Fruit fly (Drosophila melanogaster) whole organism, embryonic: ENCODE data around the gene sesB.

Experiments
- Ada2b ChIP-seq: fragments of 200-800 bp; sonication (Bioruptor generic); IDR thresholded peaks from 2 replicates; pipeline ENCODE4 v1.3.6; 2022; ENCODE audit warnings: missing biosample characterization, missing genetic modification characterization
- Antp ChIP-seq: fragments of 200-800 bp; sonication (Bioruptor generic); optimal IDR thresholded peaks from 3 replicates; lab custom pipeline; 2016; ENCODE audit warnings: missing biosample characterization, missing genetic modification characterization
- BEAF-32 ChIP-seq: fragments of 200-800 bp; sonication (Bioruptor generic); optimal IDR thresholded peaks from 3 replicates; lab custom pipeline; 2017; ENCODE audit warnings: missing biosample characterization, missing genetic modification characterization, mild to moderate bottlenecking, moderate library complexity, missing genetic modification reagents
- CG11560 ChIP-seq: fragments of 200-800 bp; sonication (Bioruptor generic); IDR thresholded peaks from 3 replicates; pipeline ENCODE4 v1.3.6; 2022; ENCODE audit warnings: missing biosample characterization, missing genetic modification characterization
- CG12769 ChIP-seq: fragments of 200-800 bp; sonication (Bioruptor generic); optimal IDR thresholded peaks from 2 replicates; lab custom pipeline; 2019; ENCODE audit warnings: missing biosample characterization, mild to moderate bottlenecking, missing genetic modification characterization, moderate library complexity
- CG13424 ChIP-seq: fragments of 200-800 bp; sonication (Bioruptor generic); optimal IDR thresholded peaks from 2 replicates; lab custom pipeline; 2019; ENCODE audit warnings: missing biosample characterization, mild to moderate bottlenecking, missing genetic modification characterization, moderate library complexity
- CG14710 ChIP-seq: fragments of 200-800 bp; sonication (Bioruptor generic); optimal IDR thresholded peaks from 3 replicates; lab custom pipeline; 2019; ENCODE audit warnings: missing biosample characterization, mild to moderate bottlenecking, missing genetic modification characterization, moderate library complexity
- CG17186 ChIP-seq: fragments of 200-800 bp; sonication (Bioruptor generic); optimal IDR thresholded peaks from 3 replicates; lab custom pipeline; 2017; ENCODE audit warnings: missing biosample characterization, missing genetic modification reagents, missing genetic modification characterization
- CG17802 ChIP-seq: fragments of 200-800 bp; sonication (Bioruptor generic); optimal IDR thresholded peaks from 2 replicates; lab custom pipeline; 2018; ENCODE audit warnings: missing biosample characterization, mild to moderate bottlenecking, missing genetic modification characterization, moderate library complexity
- CG1792 ChIP-seq: fragments of 200-800 bp; sonication (Bioruptor generic); optimal IDR thresholded peaks from 2 replicates; lab custom pipeline; 2016; ENCODE audit warnings: missing biosample characterization, missing genetic modification characterization
- CG2199 ChIP-seq: fragments of 200-800 bp; sonication (Bioruptor generic); IDR thresholded peaks from 3 replicates; pipeline ENCODE4 v1.3.6; 2022; ENCODE audit warnings: missing biosample characterization, missing genetic modification characterization
- CG2678 ChIP-seq: fragments of 200-800 bp; sonication (Bioruptor generic); optimal IDR thresholded peaks from 3 replicates; lab custom pipeline; 2019; ENCODE audit warnings: missing biosample characterization, mild to moderate bottlenecking, missing genetic modification characterization, moderate library complexity
- CG30020 ChIP-seq: fragments of 200-800 bp; optimal IDR thresholded peaks from 2 replicates; lab custom pipeline; 2019; ENCODE audit warnings: missing biosample characterization, mild to moderate bottlenecking, missing genetic modification characterization, moderate library complexity
- CG34224 ChIP-seq: fragments of 200-800 bp; sonication (Bioruptor generic); IDR thresholded peaks from 3 replicates; pipeline ENCODE4 v1.3.6; 2022; ENCODE audit warnings: missing biosample characterization, missing genetic modification characterization; ENCODE audit not compliant: partially characterized antibody
- CG3726 ChIP-seq: fragments of 200-800 bp; sonication (Bioruptor generic); IDR thresholded peaks from 3 replicates; pipeline ENCODE4, ENCODE4 v1.3.6; 2022; ENCODE audit warnings: missing biosample characterization, missing genetic modification characterization
- CG3838 ChIP-seq: fragments of 200-800 bp; sonication (Bioruptor generic); optimal IDR thresholded peaks from 3 replicates; lab custom pipeline; 2016; ENCODE audit warnings: missing biosample characterization, missing genetic modification characterization
- CG3847 ChIP-seq: fragments of 200-800 bp; sonication (Bioruptor generic); IDR thresholded peaks from 2 replicates; pipeline ENCODE4 v1.3.6; 2022; ENCODE audit warnings: missing biosample characterization, missing genetic modification characterization
- CG4328 ChIP-seq: fragments of 200-800 bp; sonication (Bioruptor generic); optimal IDR thresholded peaks from 3 replicates; lab custom pipeline; 2017; ENCODE audit warnings: missing biosample characterization, missing genetic modification reagents, missing genetic modification characterization
- CG43689 ChIP-seq: fragments of 200-800 bp; sonication (Bioruptor generic); IDR thresholded peaks from 2 replicates; pipeline ENCODE4 v1.3.6; 2022; ENCODE audit warnings: missing biosample characterization, missing genetic modification characterization
- CG4404 ChIP-seq: fragments of 200-800 bp; sonication (Bioruptor generic); IDR thresholded peaks from 2 replicates; pipeline ENCODE4 v1.3.6; 2022; ENCODE audit warnings: missing biosample characterization, missing genetic modification characterization
- CG7839 ChIP-seq: fragments of 200-800 bp; sonication (Bioruptor generic); optimal IDR thresholded peaks from 3 replicates; lab custom pipeline; 2018; ENCODE audit warnings: missing biosample characterization, mild to moderate bottlenecking, missing genetic modification characterization, moderate library complexity
- Deaf1 ChIP-seq: fragments of 200-800 bp; optimal IDR thresholded peaks from 3 replicates; lab custom pipeline; 2019; ENCODE audit warnings: missing biosample characterization, mild to moderate bottlenecking, missing genetic modification characterization, moderate library complexity
- Doc2 ChIP-seq: fragments of 200-800 bp; sonication (Bioruptor generic); IDR thresholded peaks from 2 replicates; pipeline ENCODE4 v1.3.6; 2022; ENCODE audit warnings: missing biosample characterization, missing genetic modification characterization
- ERR ChIP-seq: fragments of 200-800 bp; sonication (Bioruptor generic); optimal IDR thresholded peaks from 2 replicates; lab custom pipeline; 2016; ENCODE audit warnings: missing biosample characterization, missing genetic modification characterization
- HLH4C ChIP-seq: fragments of 200-800 bp; sonication (Bioruptor generic); IDR thresholded peaks from 3 replicates; pipeline ENCODE4 v1.3.6; 2022; ENCODE audit warnings: missing biosample characterization, missing genetic modification characterization; ENCODE audit not compliant: partially characterized antibody
- Nf-YA ChIP-seq: fragments of 200-800 bp; sonication (Bioruptor generic); IDR thresholded peaks from 2 replicates; pipeline ENCODE4 v1.3.6; 2022; ENCODE audit warnings: missing biosample characterization, missing genetic modification characterization
- Six4 ChIP-seq: fragments of 200-800 bp; sonication (Bioruptor generic); optimal IDR thresholded peaks from 2 replicates; lab custom pipeline; 2016; ENCODE audit warnings: missing biosample characterization, missing genetic modification characterization
- Ssrp ChIP-seq: fragments of 200-800 bp; sonication (Bioruptor generic); optimal IDR thresholded peaks from 2 replicates; lab custom pipeline; 2018; ENCODE audit warnings: missing biosample characterization, mild to moderate bottlenecking, missing genetic modification characterization, moderate library complexity
- ap ChIP-seq: fragments of 200-800 bp; sonication (Bioruptor generic); IDR thresholded peaks from 2 replicates; pipeline ENCODE4 v1.3.6; 2022; ENCODE audit warnings: missing biosample characterization, missing genetic modification characterization
- bab2 ChIP-seq: fragments of 200-800 bp; sonication (Bioruptor generic); optimal IDR thresholded peaks from 2 replicates; lab custom pipeline; 2016; ENCODE audit warnings: missing biosample characterization, missing genetic modification characterization
- bbx ChIP-seq: fragments of 200-800 bp; sonication (Bioruptor generic); IDR thresholded peaks from 2 replicates; pipeline ENCODE4 v1.3.6; 2022; ENCODE audit warnings: missing biosample characterization, missing genetic modification characterization; ENCODE audit not compliant: partially characterized antibody
- br ChIP-seq: fragments of >200 bp; optimal IDR thresholded peaks from 2 replicates; lab custom pipeline; 2017
- chif ChIP-seq, 2 experiments: fragments of 200-800 bp; sonication (Bioruptor generic); optimal IDR thresholded peaks; 3 replicates each; lab custom pipeline; 2016; ENCODE audit warnings: missing biosample characterization in 2 of 2, missing genetic modification characterization in 2 of 2
- crc ChIP-seq: fragments of 200-800 bp; sonication (Bioruptor generic); optimal IDR thresholded peaks from 2 replicates; lab custom pipeline; 2016; ENCODE audit warnings: missing biosample characterization, missing genetic modification characterization
- croc ChIP-seq: fragments of 200-800 bp; sonication (Bioruptor generic); conservative IDR thresholded peaks from 3 replicates; pipeline ENCODE4 v1.3.6; 2022; ENCODE audit warnings: missing biosample characterization, missing genetic modification characterization
- crol ChIP-seq: fragments of 200-800 bp; sonication (Bioruptor generic); IDR thresholded peaks from 2 replicates; pipeline ENCODE4 v1.3.6; 2022; ENCODE audit warnings: missing biosample characterization, missing genetic modification characterization
- danr ChIP-seq: fragments of 200-800 bp; sonication (Bioruptor generic); IDR thresholded peaks from 2 replicates; pipeline ENCODE4 v1.3.6; 2022; ENCODE audit warnings: missing biosample characterization, missing genetic modification characterization
- ftz-f1 ChIP-seq: fragments of 200-800 bp; sonication (Bioruptor generic); optimal IDR thresholded peaks from 2 replicates; lab custom pipeline; 2016; ENCODE audit warnings: missing biosample characterization, missing genetic modification characterization
- grau ChIP-seq: fragments of 200-800 bp; optimal IDR thresholded peaks from 3 replicates; lab custom pipeline; 2019; ENCODE audit warnings: missing biosample characterization, mild to moderate bottlenecking, missing genetic modification characterization, moderate library complexity
- gro ChIP-seq: fragments of 200-800 bp; sonication (Bioruptor generic); optimal IDR thresholded peaks from 2 replicates; lab custom pipeline; 2016; ENCODE audit warnings: missing biosample characterization, missing genetic modification characterization
- lab ChIP-seq: fragments of 200-800 bp; sonication (Bioruptor generic); optimal IDR thresholded peaks from 3 replicates; lab custom pipeline; 2017; ENCODE audit warnings: missing biosample characterization, missing genetic modification characterization, mild to moderate bottlenecking, moderate library complexity, missing genetic modification reagents
- lola ChIP-seq, 3 experiments: fragments of >200 bp in 2 of 3; fragments of 200-800 bp in 1 of 3; sonication (Bioruptor generic) in 1 of 3; optimal IDR thresholded peaks; 2 replicates each; lab custom pipeline; 2017 to 2019; ENCODE audit warnings: missing biosample characterization in 3 of 3, missing genetic modification characterization in 3 of 3, mild to moderate bottlenecking in 1 of 3, moderate library complexity in 1 of 3
- peb ChIP-seq: fragments of 200-800 bp; sonication (Bioruptor generic); IDR thresholded peaks from 2 replicates; pipeline ENCODE4 v1.3.6; 2022; ENCODE audit warnings: missing biosample characterization, missing genetic modification characterization
- pho ChIP-seq: fragments of 200-800 bp; sonication (Bioruptor generic); optimal IDR thresholded peaks from 2 replicates; lab custom pipeline; 2016; ENCODE audit warnings: missing biosample characterization, missing genetic modification characterization
- rib ChIP-seq: fragments of 200-800 bp; sonication (Bioruptor generic); IDR thresholded peaks from 2 replicates; pipeline ENCODE4 v1.3.6; 2022; ENCODE audit warnings: missing biosample characterization, missing genetic modification characterization
- sens-2 ChIP-seq: fragments of 200-800 bp; sonication (Bioruptor generic); IDR thresholded peaks from 2 replicates; pipeline ENCODE4 v1.3.6; 2022; ENCODE audit warnings: missing biosample characterization, missing genetic modification characterization
- shn ChIP-seq: fragments of 200-800 bp; sonication (Bioruptor generic); optimal IDR thresholded peaks from 3 replicates; lab custom pipeline; 2016; ENCODE audit warnings: missing biosample characterization, missing genetic modification characterization
- sna ChIP-seq: fragments of 200-800 bp; sonication (Bioruptor generic); IDR thresholded peaks from 2 replicates; pipeline ENCODE4 v1.3.6; 2022; ENCODE audit warnings: missing biosample characterization, missing genetic modification characterization; ENCODE audit not compliant: partially characterized antibody
- tll ChIP-seq, 2 experiments: fragments of 200-800 bp in 1 of 2; fragments of >200 bp in 1 of 2; sonication (Bioruptor generic) in 1 of 2; optimal IDR thresholded peaks; 2 replicates each; lab custom pipeline; 2017 to 2019; ENCODE audit warnings: missing biosample characterization in 2 of 2, missing genetic modification characterization in 2 of 2, mild to moderate bottlenecking in 1 of 2, moderate library complexity in 1 of 2
- ttk ChIP-seq: fragments of 200-800 bp; sonication (Bioruptor generic); IDR thresholded peaks from 2 replicates; pipeline ENCODE4 v2.1.2; 2022; ENCODE audit warnings: missing biosample characterization, missing genetic modification characterization
- zfh2 ChIP-seq: fragments of 200-800 bp; sonication (Bioruptor generic); optimal IDR thresholded peaks from 2 replicates; lab custom pipeline; 2016; ENCODE audit warnings: missing biosample characterization, missing genetic modification characterization

Gene sesB

dm6 chrX:10815511-10816080, 28.8 kb upstream of the sesB start (continued):
- TF ChIP-seq Nf-YA (GFP tag; lab: Robert Waterston, UW): no peak
- no peak for TF ChIP-seq CG4328 (GFP tag; lab: Kevin White, UChicago)
- no peak for TF ChIP-seq CG17186
- TF ChIP-seq CG4404 (GFP tag; lab: Robert Waterston, UW): no peak
- TF ChIP-seq bbx (GFP tag; lab: Robert Waterston, UW): peak; percentile 62
- TF ChIP-seq CG3838: no peak
- no peak for TF ChIP-seq danr
- no peak for TF ChIP-seq pho (GFP tag; lab: Kevin White, UChicago)
- TF ChIP-seq Ada2b: no peak
- peak in 1 of 2 experiments; percentile 70 for TF ChIP-seq tll (GFP tag; optimal IDR thresholded peaks at IDR 0.05; lab: Kevin White, UChicago)
- no peak for TF ChIP-seq CG1792 (GFP tag; lab: Kevin White, UChicago)
- TF ChIP-seq CG30020: no peak
- no peak for TF ChIP-seq peb (GFP tag; lab: Robert Waterston, UW)
- peak in 1 of 3 experiments; percentile 46 for TF ChIP-seq lola (GFP tag; optimal IDR thresholded peaks at IDR 0.05; lab: Kevin White, UChicago)
- no peak for TF ChIP-seq zfh2
- TF ChIP-seq crol (GFP tag; lab: Robert Waterston, UW): peak; percentile 70
- TF ChIP-seq br (lab: Kevin White, UChicago): no peak
- no peak for TF ChIP-seq ap (GFP tag; lab: Robert Waterston, UW)
- TF ChIP-seq Six4 (GFP tag; lab: Kevin White, UChicago): no peak
- TF ChIP-seq CG11560 (tag; lab: Robert Waterston, UW): no peak
- no peak for TF ChIP-seq chif (GFP tag; optimal IDR thresholded peaks at IDR 0.05; lab: Kevin White, UChicago)
- TF ChIP-seq CG7839 (tag; lab: Kevin White, UChicago): no peak
- TF ChIP-seq CG2199 (GFP tag; lab: Robert Waterston, UW): peak; percentile 69
- peak; percentile 46 for TF ChIP-seq gro (GFP tag; lab: Kevin White, UChicago)
- no peak for TF ChIP-seq crc (GFP tag; lab: Kevin White, UChicago)
- TF ChIP-seq HLH4C (GFP tag; lab: Robert Waterston, UW): peak; percentile 41; the same call in 1 of the 3 replicates
- TF ChIP-seq CG14710 (tag; lab: Kevin White, UChicago): no peak
- TF ChIP-seq Deaf1: peak; percentile 84
- no peak for TF ChIP-seq BEAF-32 (GFP tag; lab: Kevin White, UChicago)
- TF ChIP-seq grau: no peak
- no peak for TF ChIP-seq CG17802 (tag; lab: Kevin White, UChicago)
- no peak for TF ChIP-seq ttk (GFP tag; lab: Robert Waterston, UW)
- TF ChIP-seq CG3726 (GFP tag; lab: Robert Waterston, UW): no peak
- TF ChIP-seq bab2 (GFP tag; lab: Kevin White, UChicago): no peak
- no peak for TF ChIP-seq Ssrp (tag; lab: Kevin White, UChicago)
- no peak for TF ChIP-seq ERR (GFP tag; lab: Kevin White, UChicago)
- TF ChIP-seq CG34224: no peak; the same call in 2 of the 3 replicates
- TF ChIP-seq CG3847 (GFP tag; lab: Robert Waterston, UW): no peak
- TF ChIP-seq sna (GFP tag; lab: Robert Waterston, UW): no peak
- TF ChIP-seq lab (GFP tag; lab: Kevin White, UChicago): no peak
- peak; percentile 73 for TF ChIP-seq CG12769 (tag; lab: Kevin White, UChicago)
- TF ChIP-seq shn (GFP tag; lab: Kevin White, UChicago): no peak
- no peak for TF ChIP-seq Antp (GFP tag; lab: Kevin White, UChicago)
- TF ChIP-seq CG43689 (GFP tag; lab: Robert Waterston, UW): no peak
- no peak for TF ChIP-seq sens-2 (GFP tag; lab: Robert Waterston, UW)
- TF ChIP-seq croc (GFP tag; lab: Robert Waterston, UW): no peak
- no peak for TF ChIP-seq Doc2 (GFP tag; lab: Robert Waterston, UW)
- peak; percentile 69; the same call in 1 of the 2 replicates for TF ChIP-seq rib (GFP tag; lab: Robert Waterston, UW)
- TF ChIP-seq CG13424 (tag; lab: Kevin White, UChicago): no peak
- TF ChIP-seq ftz-f1 (GFP tag; lab: Kevin White, UChicago): peak; percentile 92
- TF ChIP-seq CG2678 (tag; lab: Kevin White, UChicago): no peak
